Worm (Caenorhabditis elegans) whole organism, L1 larva: ENCODE data around the gene C34E7.3.

Source experiments
- C04F5.9 ChIP-seq: sonication (generic microtip); optimal IDR thresholded peaks from 2 replicates; lab custom pipeline; 2016; ENCODE audit warnings: missing genetic modification characterization, missing compliant biosample characterization
- dsc-1 ChIP-seq: sonication (generic microtip); optimal IDR thresholded peaks from 2 replicates; lab custom pipeline; 2016; ENCODE audit warnings: mild to moderate bottlenecking, missing genetic modification characterization, missing compliant biosample characterization
- efl-1 ChIP-seq, 4 experiments: fragments of 150-350 bp; optimal IDR thresholded peaks in 3 of 4; peaks in 1 of 4; 1 replicate in 1 of 4; 2 replicates in 3 of 4; lab custom pipeline; 2014; ENCODE audit warnings: missing biosample characterization in 2 of 4, missing genetic modification characterization in 2 of 4, missing genetic modification reagents in 2 of 4
- egl-13 ChIP-seq: sonication (generic microtip); optimal IDR thresholded peaks from 2 replicates; lab custom pipeline; 2016; ENCODE audit warnings: missing genotype, missing genetic modification reagents, missing genetic modification characterization, missing compliant biosample characterization
- fkh-8 ChIP-seq: sonication (generic microtip); optimal IDR thresholded peaks from 2 replicates; lab custom pipeline; 2016; ENCODE audit warnings: mild to moderate bottlenecking, missing genetic modification characterization, missing compliant biosample characterization
- hpl-2 ChIP-seq: fragments of 150-350 bp; optimal IDR thresholded peaks from 2 replicates; lab custom pipeline; 2014; ENCODE audit warnings: missing biosample characterization, missing genetic modification reagents, missing genetic modification characterization
- lin-13 ChIP-seq: fragments of 150-350 bp; optimal IDR thresholded peaks from 2 replicates; lab custom pipeline; 2014; ENCODE audit warnings: missing biosample characterization, missing genetic modification reagents, missing genetic modification characterization
- mab-9 ChIP-seq: fragments of 200-800 bp; sonication (Bioruptor generic); IDR thresholded peaks from 2 replicates; pipeline ENCODE4 v1.3.6; 2022; ENCODE audit warnings: missing genetic modification reagents, missing genetic modification characterization, missing compliant biosample characterization
- nhr-12 ChIP-seq: sonication (generic microtip); optimal IDR thresholded peaks from 2 replicates; lab custom pipeline; 2017; ENCODE audit warnings: missing biosample characterization, missing genetic modification characterization
- nhr-19 ChIP-seq: fragments of 200-800 bp; sonication (Bioruptor generic); conservative IDR thresholded peaks from 2 replicates; pipeline ENCODE4 v1.3.6; 2022; ENCODE audit warnings: missing genetic modification characterization, missing compliant biosample characterization
- nhr-237 ChIP-seq: fragments of 150-350 bp; optimal IDR thresholded peaks from 2 replicates; lab custom pipeline; 2014; ENCODE audit warnings: missing biosample characterization, missing genetic modification characterization
- nhr-76 ChIP-seq: sonication (generic microtip); optimal IDR thresholded peaks from 2 replicates; lab custom pipeline; 2017; ENCODE audit warnings: missing biosample characterization, missing genetic modification characterization
- unc-86 ChIP-seq: sonication (generic microtip); optimal IDR thresholded peaks from 2 replicates; lab custom pipeline; 2016; ENCODE audit warnings: missing genetic modification characterization, missing compliant biosample characterization

- TF ChIP-seq efl-1 (optimal IDR thresholded peaks at IDR 0.05; lab: Kevin White, UChicago) (no peak), efl-1 (GFP tag; optimal IDR thresholded peaks at IDR 0.05 in 1 of 2; lab: Kevin White, UChicago) (no peak), nhr-237 (tag; lab: Kevin White, UChicago) (no peak), hpl-2 (GFP tag; lab: Kevin White, UChicago) (no peak), lin-13 (GFP tag; lab: Kevin White, UChicago) (no peak), fkh-8 (tag; lab: Kevin White, UChicago) (no peak), mab-9 (GFP tag; lab: Robert Waterston, UW) (no peak), C04F5.9 (tag; lab: Kevin White, UChicago) (no peak), nhr-76 (tag; lab: Kevin White, UChicago) (no peak), nhr-12 (tag; lab: Kevin White, UChicago) (no peak), egl-13 (tag; lab: Kevin White, UChicago) (no peak), nhr-19 (no peak), unc-86 (no peak), dsc-1 (tag; lab: Kevin White, UChicago) (no peak)
Observed at ce11 chrX:12965163-12965562, 35.1 kb downstream of the C34E7.3 start, which contains the start of gene frpr-2.
